Fruit fly (Drosophila melanogaster) whole organism, adult: Measurements from ENCODE around the gene Afg3l2.

Source experiments
- CG11617 ChIP-seq: fragments of 200-800 bp; sonication (Bioruptor generic); optimal IDR thresholded peaks from 2 replicates; lab custom pipeline; 2017; ENCODE audit warnings: mild to moderate bottlenecking, missing biosample characterization, missing genetic modification reagents, missing genetic modification characterization
- CG12768 ChIP-seq: fragments of 200-800 bp; sonication (Bioruptor generic); optimal IDR thresholded peaks from 2 replicates; lab custom pipeline; 2017; ENCODE audit warnings: missing biosample characterization, missing genetic modification characterization, mild to moderate bottlenecking, moderate library complexity, missing genetic modification reagents
- CG14711 ChIP-seq: fragments of 200-800 bp; sonication (Bioruptor generic); optimal IDR thresholded peaks from 2 replicates; lab custom pipeline; 2018; ENCODE audit warnings: missing biosample characterization, mild to moderate bottlenecking, missing genetic modification characterization, moderate library complexity
- CG33017 ChIP-seq: fragments of 200-800 bp; sonication (Bioruptor generic); optimal IDR thresholded peaks from 2 replicates; lab custom pipeline; 2018; ENCODE audit warnings: missing biosample characterization, mild to moderate bottlenecking, missing genetic modification characterization, moderate library complexity
- CG5204 ChIP-seq: fragments of 200-800 bp; sonication (Bioruptor generic); optimal IDR thresholded peaks from 2 replicates; lab custom pipeline; 2016; ENCODE audit warnings: missing biosample characterization, missing genetic modification characterization
- CG7045 ChIP-seq: fragments of 200-800 bp; sonication (Bioruptor generic); optimal IDR thresholded peaks from 2 replicates; lab custom pipeline; 2017; ENCODE audit warnings: missing biosample characterization, mild to moderate bottlenecking, missing genetic modification characterization
- Clk ChIP-seq: fragments of 200-800 bp; sonication (Bioruptor generic); optimal IDR thresholded peaks from 2 replicates; lab custom pipeline; 2017; ENCODE audit warnings: missing biosample characterization, missing genetic modification characterization
- Crg-1 ChIP-seq: fragments of 200-800 bp; sonication (Bioruptor generic); optimal IDR thresholded peaks from 2 replicates; lab custom pipeline; 2016; ENCODE audit warnings: missing biosample characterization, missing genetic modification characterization
- bab1 ChIP-seq: fragments of 200-800 bp; sonication (Bioruptor generic); optimal IDR thresholded peaks from 3 replicates; lab custom pipeline; 2019; ENCODE audit warnings: missing biosample characterization, mild to moderate bottlenecking, missing genetic modification characterization, moderate library complexity
- cic ChIP-seq: fragments of 200-800 bp; sonication (Bioruptor generic); optimal IDR thresholded peaks from 2 replicates; lab custom pipeline; 2017; ENCODE audit warnings: missing biosample characterization, mild to moderate bottlenecking, missing genetic modification characterization, moderate library complexity
- cnc ChIP-seq, 2 experiments: fragments of >200 bp; optimal IDR thresholded peaks; 2 replicates each; lab custom pipeline; 2017
- kay ChIP-seq: fragments of 200-800 bp; sonication (Bioruptor generic); peaks from one replicate; lab custom pipeline; 2016; ENCODE audit warnings: missing biosample characterization, missing genetic modification characterization, borderline replicate concordance
- ovo ChIP-seq: fragments of 200-800 bp; sonication (Bioruptor generic); optimal IDR thresholded peaks from 2 replicates; lab custom pipeline; 2016; ENCODE audit warnings: missing biosample characterization, missing genetic modification characterization
- pad ChIP-seq: fragments of 200-800 bp; sonication (Bioruptor generic); optimal IDR thresholded peaks from 3 replicates; lab custom pipeline; 2017; ENCODE audit warnings: missing biosample characterization, missing genetic modification characterization, mild to moderate bottlenecking, moderate library complexity, missing genetic modification reagents

DNA sequence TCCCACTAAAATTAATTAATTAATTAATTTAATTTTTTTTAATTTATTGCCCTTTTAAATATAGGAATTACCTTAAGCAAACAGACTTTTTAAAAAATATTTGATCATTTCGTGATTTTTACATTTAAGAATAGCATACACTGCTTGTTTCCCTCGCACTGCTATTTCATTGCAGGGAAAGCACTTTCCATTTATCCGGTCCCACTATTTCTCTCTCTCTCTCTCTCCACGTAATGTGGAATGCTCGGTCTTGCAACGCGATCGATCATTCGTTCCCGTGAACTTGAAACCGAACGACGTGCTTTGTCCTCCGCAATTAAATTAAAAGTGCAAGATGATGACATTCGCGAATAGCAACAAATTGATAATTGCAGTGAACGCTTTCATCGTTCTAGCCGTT lies 3.7 kb upstream of the Afg3l2 start:
- TF ChIP-seq kay (GFP tag; lab: Kevin White, UChicago) (no peak), Crg-1 (GFP tag; lab: Kevin White, UChicago) (no peak), cic (GFP tag; lab: Kevin White, UChicago) (no peak), CG14711 (tag; lab: Kevin White, UChicago) (no peak), CG11617 (GFP tag; lab: Kevin White, UChicago) (no peak), CG33017 (tag; lab: Kevin White, UChicago) (no peak), CG7045 (GFP tag; lab: Kevin White, UChicago) (no peak), Clk (GFP tag; lab: Kevin White, UChicago) (no peak), CG5204 (GFP tag; lab: Kevin White, UChicago) (no peak), cnc (optimal IDR thresholded peaks at IDR 0.05; lab: Kevin White, UChicago) (no peak), bab1 (no peak), ovo (GFP tag; lab: Kevin White, UChicago) (no peak), pad (no peak), CG12768 (GFP tag; lab: Kevin White, UChicago) (no peak)
